Fruit fly (Drosophila melanogaster): ENCODE data around the gene CG34148.

dm6 chr3R:21873439-21873838 lies 5.0 kb downstream of the CG34148 start, which contains the start of gene CG31178:
- TF ChIP-seq pad (GFP tag; optimal IDR thresholded peaks at IDR 0.05) (no peak), CG33017 (tag; optimal IDR thresholded peaks at IDR 0.05) (no peak), tj (GFP tag; optimal IDR thresholded peaks at IDR 0.05) (no peak), CG7045 (GFP tag; optimal IDR thresholded peaks at IDR 0.05) (no peak), cic (GFP tag; optimal IDR thresholded peaks at IDR 0.05) (no peak), bab1 (GFP tag; optimal IDR thresholded peaks at IDR 0.05) (no peak), CG11617 (GFP tag; optimal IDR thresholded peaks at IDR 0.05) (no peak), ovo (GFP tag; optimal IDR thresholded peaks at IDR 0.05) (no peak), kay (GFP tag; ENCODE audit: borderline replicate concordance) (peak; percentile 34), Clk (GFP tag; optimal IDR thresholded peaks at IDR 0.05) (no peak), CG12768 (GFP tag; optimal IDR thresholded peaks at IDR 0.05) (no peak)
